Fruit fly (Drosophila melanogaster) whole organism, embryonic: ENCODE measurements around the gene chrb.

ENCODE experiments used
- Adf1 ChIP-seq: fragments of 200-800 bp; sonication (Bioruptor generic); IDR thresholded peaks from 2 replicates; pipeline ENCODE4 v1.3.6; 2022; ENCODE audit warnings: missing biosample characterization, missing genetic modification characterization
- BtbVII ChIP-seq: fragments of 200-800 bp; sonication (Bioruptor generic); optimal IDR thresholded peaks from 3 replicates; lab custom pipeline; 2017; ENCODE audit warnings: missing biosample characterization, mild to moderate bottlenecking, missing genetic modification characterization
- CG10147 ChIP-seq: fragments of 200-800 bp; sonication (Bioruptor generic); optimal IDR thresholded peaks from 2 replicates; lab custom pipeline; 2019; ENCODE audit warnings: missing biosample characterization, mild to moderate bottlenecking, missing genetic modification characterization, moderate library complexity
- CG10267 ChIP-seq: fragments of 200-800 bp; sonication (Bioruptor generic); optimal IDR thresholded peaks from 2 replicates; lab custom pipeline; 2018; ENCODE audit warnings: missing biosample characterization, mild to moderate bottlenecking, missing genetic modification characterization, moderate library complexity
- CG12391 ChIP-seq: fragments of 200-800 bp; sonication (Bioruptor generic); optimal IDR thresholded peaks from 3 replicates; lab custom pipeline; 2018; ENCODE audit warnings: missing biosample characterization, mild to moderate bottlenecking, missing genetic modification characterization, moderate library complexity
- CG13296 ChIP-seq: fragments of 200-800 bp; sonication (Bioruptor generic); optimal IDR thresholded peaks from 3 replicates; lab custom pipeline; 2018; ENCODE audit warnings: missing biosample characterization, mild to moderate bottlenecking, missing genetic modification characterization
- CG15269 ChIP-seq: fragments of 200-800 bp; sonication (Bioruptor generic); optimal IDR thresholded peaks from 2 replicates; lab custom pipeline; 2018; ENCODE audit warnings: missing biosample characterization, mild to moderate bottlenecking, missing genetic modification characterization, moderate library complexity
- CG18011 ChIP-seq: fragments of 200-800 bp; sonication (Bioruptor generic); optimal IDR thresholded peaks from 2 replicates; lab custom pipeline; 2017; ENCODE audit warnings: missing biosample characterization, missing genetic modification characterization, mild to moderate bottlenecking, moderate library complexity, missing genotype
- CG2120 ChIP-seq: fragments of 200-800 bp; sonication (Bioruptor generic); optimal IDR thresholded peaks from 3 replicates; lab custom pipeline; 2016; ENCODE audit warnings: missing biosample characterization, missing genetic modification characterization
- CG2712 ChIP-seq: fragments of 200-800 bp; optimal IDR thresholded peaks from 3 replicates; lab custom pipeline; 2019; ENCODE audit warnings: missing biosample characterization, mild to moderate bottlenecking, missing genetic modification characterization, moderate library complexity
- CG31224 ChIP-seq: fragments of 200-800 bp; sonication (Bioruptor generic); IDR thresholded peaks from 2 replicates; pipeline ENCODE4 v1.3.6; 2022; ENCODE audit warnings: missing biosample characterization, missing genetic modification characterization
- CG31441 ChIP-seq: fragments of 200-800 bp; sonication (Bioruptor generic); IDR thresholded peaks from 2 replicates; pipeline ENCODE4 v1.3.6; 2022; ENCODE audit warnings: missing biosample characterization, missing genetic modification characterization
- CG34422 ChIP-seq: fragments of 200-800 bp; sonication (Bioruptor generic); IDR thresholded peaks from 3 replicates; pipeline ENCODE4 v1.3.6; 2022; ENCODE audit warnings: missing biosample characterization, missing genetic modification characterization
- CG6689 ChIP-seq: fragments of 200-800 bp; sonication (Bioruptor generic); IDR thresholded peaks from 2 replicates; pipeline ENCODE4 v1.3.6; 2022; ENCODE audit warnings: missing biosample characterization, missing genetic modification characterization
- CG7786 ChIP-seq: fragments of 200-800 bp; sonication (Bioruptor generic); optimal IDR thresholded peaks from 2 replicates; lab custom pipeline; 2016; ENCODE audit warnings: missing biosample characterization, missing genetic modification characterization
- CG8924 ChIP-seq: fragments of 200-800 bp; optimal IDR thresholded peaks from 3 replicates; lab custom pipeline; 2019; ENCODE audit warnings: missing biosample characterization, mild to moderate bottlenecking, missing genetic modification characterization, moderate library complexity
- Ets97D ChIP-seq: fragments of 200-800 bp; sonication (Bioruptor generic); optimal IDR thresholded peaks from 3 replicates; lab custom pipeline; 2016; ENCODE audit warnings: missing biosample characterization, missing genetic modification characterization
- H2.0 ChIP-seq: fragments of 200-800 bp; sonication (Bioruptor generic); IDR thresholded peaks from 2 replicates; pipeline ENCODE4 v1.3.6; 2022; ENCODE audit warnings: missing biosample characterization, missing genetic modification characterization
- HLHmδ ChIP-seq: fragments of 200-800 bp; sonication (Bioruptor generic); optimal IDR thresholded peaks from 2 replicates; lab custom pipeline; 2018; ENCODE audit warnings: missing biosample characterization, mild to moderate bottlenecking, missing genetic modification characterization, moderate library complexity
- HmgZ ChIP-seq: fragments of 200-800 bp; sonication (Bioruptor generic); optimal IDR thresholded peaks from 2 replicates; lab custom pipeline; 2018; ENCODE audit warnings: missing biosample characterization, mild to moderate bottlenecking, missing genetic modification characterization
- Hsf ChIP-seq: fragments of 200-800 bp; sonication (Bioruptor generic); optimal IDR thresholded peaks from 3 replicates; lab custom pipeline; 2016; ENCODE audit warnings: missing biosample characterization, missing genetic modification characterization
- Mes4 ChIP-seq: fragments of 200-800 bp; sonication (Bioruptor generic); optimal IDR thresholded peaks from 2 replicates; lab custom pipeline; 2016; ENCODE audit warnings: missing biosample characterization, missing genetic modification characterization
- Myb ChIP-seq: fragments of 200-800 bp; sonication (Bioruptor generic); optimal IDR thresholded peaks from 2 replicates; lab custom pipeline; 2016; ENCODE audit warnings: missing biosample characterization, missing genetic modification characterization
- Nf-YC ChIP-seq: fragments of 200-800 bp; optimal IDR thresholded peaks from 3 replicates; lab custom pipeline; 2019; ENCODE audit warnings: missing biosample characterization, mild to moderate bottlenecking, missing genetic modification characterization, moderate library complexity
- Oli ChIP-seq: fragments of 200-800 bp; sonication (Bioruptor generic); optimal IDR thresholded peaks from 2 replicates; lab custom pipeline; 2018; ENCODE audit warnings: missing biosample characterization, mild to moderate bottlenecking, missing genetic modification characterization, moderate library complexity
- Poxn ChIP-seq: fragments of 200-800 bp; sonication (Bioruptor generic); IDR thresholded peaks from 2 replicates; pipeline ENCODE4 v1.3.6; 2022; ENCODE audit warnings: missing biosample characterization, missing genetic modification characterization
- Sox102F ChIP-seq: fragments of 200-800 bp; sonication (Bioruptor generic); optimal IDR thresholded peaks from 2 replicates; lab custom pipeline; 2018; ENCODE audit warnings: missing biosample characterization, mild to moderate bottlenecking, missing genetic modification characterization, moderate library complexity
- Sry-β ChIP-seq: fragments of 200-800 bp; sonication (Bioruptor generic); optimal IDR thresholded peaks from 2 replicates; lab custom pipeline; 2018; ENCODE audit warnings: missing biosample characterization, mild to moderate bottlenecking, missing genetic modification characterization, moderate library complexity
- Ssrp ChIP-seq: fragments of 200-800 bp; sonication (Bioruptor generic); optimal IDR thresholded peaks from 2 replicates; lab custom pipeline; 2018; ENCODE audit warnings: missing biosample characterization, mild to moderate bottlenecking, missing genetic modification characterization, moderate library complexity
- al ChIP-seq: fragments of 200-800 bp; sonication (Bioruptor generic); IDR thresholded peaks from 2 replicates; pipeline ENCODE4 v1.3.6; 2022; ENCODE audit warnings: missing biosample characterization, missing genetic modification characterization
- aop ChIP-seq: fragments of 200-800 bp; sonication (Bioruptor generic); IDR thresholded peaks from 2 replicates; pipeline ENCODE4 v1.3.6; 2022; ENCODE audit warnings: missing biosample characterization, missing genetic modification characterization
- ato ChIP-seq: fragments of 200-800 bp; sonication (Bioruptor generic); IDR thresholded peaks from 2 replicates; pipeline ENCODE4 v1.3.6; 2022; ENCODE audit warnings: missing biosample characterization, missing genetic modification characterization; ENCODE audit not compliant: partially characterized antibody
- bbx ChIP-seq: fragments of 200-800 bp; sonication (Bioruptor generic); IDR thresholded peaks from 2 replicates; pipeline ENCODE4 v1.3.6; 2022; ENCODE audit warnings: missing biosample characterization, missing genetic modification characterization; ENCODE audit not compliant: partially characterized antibody
- chinmo ChIP-seq: fragments of 200-800 bp; sonication (Bioruptor generic); IDR thresholded peaks from 4 replicates; pipeline ENCODE4 v1.3.6; 2022; ENCODE audit warnings: missing biosample characterization, missing genetic modification characterization; ENCODE audit not compliant: partially characterized antibody
- dysf ChIP-seq: fragments of 200-800 bp; sonication (Bioruptor generic); IDR thresholded peaks from 3 replicates; pipeline ENCODE4 v1.3.6; 2022; ENCODE audit warnings: missing biosample characterization, missing genetic modification characterization
- emc ChIP-seq: fragments of 200-800 bp; sonication (Bioruptor generic); optimal IDR thresholded peaks from 2 replicates; lab custom pipeline; 2016; ENCODE audit warnings: missing biosample characterization, missing genetic modification characterization
- en ChIP-seq: fragments of 200-800 bp; sonication (Bioruptor generic); optimal IDR thresholded peaks from 2 replicates; lab custom pipeline; 2016; ENCODE audit warnings: missing biosample characterization, missing genetic modification characterization
- eyg ChIP-seq: fragments of 200-800 bp; sonication (Bioruptor generic); optimal IDR thresholded peaks from 3 replicates; lab custom pipeline; 2016; ENCODE audit warnings: missing biosample characterization, missing genetic modification characterization
- fd96Cb ChIP-seq: fragments of 200-800 bp; sonication (Bioruptor generic); optimal IDR thresholded peaks from 2 replicates; lab custom pipeline; 2018; ENCODE audit warnings: missing biosample characterization, mild to moderate bottlenecking, missing genetic modification characterization, moderate library complexity
- fru ChIP-seq: fragments of >200 bp; optimal IDR thresholded peaks from 2 replicates; lab custom pipeline; 2017
- nerfin-2 ChIP-seq: fragments of 200-800 bp; sonication (Bioruptor generic); IDR thresholded peaks from 2 replicates; pipeline ENCODE4 v1.3.6; 2022; ENCODE audit warnings: missing biosample characterization, missing genetic modification characterization; ENCODE audit not compliant: partially characterized antibody
- org-1 ChIP-seq: fragments of 200-800 bp; sonication (Bioruptor generic); optimal IDR thresholded peaks from 2 replicates; lab custom pipeline; 2017; ENCODE audit warnings: missing biosample characterization, missing genetic modification characterization
- run ChIP-seq: fragments of 200-800 bp; sonication (Bioruptor generic); optimal IDR thresholded peaks from 3 replicates; lab custom pipeline; 2018; ENCODE audit warnings: missing biosample characterization, mild to moderate bottlenecking, missing genetic modification characterization
- schlank ChIP-seq: fragments of 200-800 bp; sonication (Bioruptor generic); optimal IDR thresholded peaks from 2 replicates; lab custom pipeline; 2018; ENCODE audit warnings: missing biosample characterization, mild to moderate bottlenecking, missing genetic modification characterization
- ttk ChIP-seq: fragments of 200-800 bp; sonication (Bioruptor generic); IDR thresholded peaks from 2 replicates; pipeline ENCODE4 v2.1.2; 2022; ENCODE audit warnings: missing biosample characterization, missing genetic modification characterization
- tup ChIP-seq: fragments of 200-800 bp; sonication (Bioruptor generic); optimal IDR thresholded peaks from 2 replicates; lab custom pipeline; 2016; ENCODE audit warnings: missing biosample characterization, mild to moderate bottlenecking, missing genetic modification characterization, moderate library complexity
- vfl ChIP-seq: fragments of 200-800 bp; sonication (Bioruptor generic); optimal IDR thresholded peaks from 2 replicates; lab custom pipeline; 2016; ENCODE audit warnings: missing biosample characterization, missing genetic modification characterization
- vnd ChIP-seq: fragments of 200-800 bp; sonication (Bioruptor generic); IDR thresholded peaks from 3 replicates; pipeline ENCODE4 v1.3.6; 2022; ENCODE audit warnings: missing biosample characterization, missing genetic modification characterization; ENCODE audit not compliant: partially characterized antibody
- zen ChIP-seq: fragments of 200-800 bp; sonication (Bioruptor generic); optimal IDR thresholded peaks from 3 replicates; lab custom pipeline; 2018; ENCODE audit warnings: missing biosample characterization, mild to moderate bottlenecking, missing genetic modification characterization, moderate library complexity

chrb gene

dm6 chr3L:11533704-11534319 lies 46.5 kb downstream of the chrb start (continued):
- TF ChIP-seq CG10267 (tag; lab: Kevin White, UChicago) (peak; percentile 20), CG12391 (tag; lab: Kevin White, UChicago) (peak; percentile 17), eyg (GFP tag; lab: Kevin White, UChicago) (no peak), Mes4 (GFP tag; lab: Kevin White, UChicago) (no peak), CG7786 (GFP tag; lab: Kevin White, UChicago) (peak; percentile 32), CG6689 (GFP tag; lab: Robert Waterston, UW) (0 out of 2 replicates have a peak, but pooled peaks have one; percentile 23), CG34422 (GFP tag; lab: Robert Waterston, UW) (0 out of 3 replicates have a peak, but pooled peaks have one; percentile 37), fru (lab: Kevin White, UChicago) (no peak), Oli (tag; lab: Kevin White, UChicago) (peak; percentile 54), emc (GFP tag; lab: Kevin White, UChicago) (no peak), zen (tag; lab: Kevin White, UChicago) (no peak), vfl (GFP tag; lab: Kevin White, UChicago) (peak; percentile 2), Hsf (GFP tag; lab: Kevin White, UChicago) (peak; percentile 37), Myb (GFP tag; lab: Kevin White, UChicago) (peak; percentile 30), ato (no peak), HLHmδ (GFP tag; lab: Kevin White, UChicago) (no peak), schlank (tag; lab: Kevin White, UChicago) (peak; percentile 23), CG2120 (GFP tag; lab: Kevin White, UChicago) (peak; percentile 75), fd96Cb (tag; lab: Kevin White, UChicago) (peak; percentile 24), CG18011 (no peak), Adf1 (no peak), org-1 (GFP tag; lab: Kevin White, UChicago) (peak; percentile 61), Ssrp (peak; percentile 36), en (GFP tag; lab: Kevin White, UChicago) (peak; percentile 29), ttk (peak; percentile 36; the same call in 1 of the 2 replicates), bbx (GFP tag; lab: Robert Waterston, UW) (no peak), dysf (peak; percentile 67; the same call in 2 of the 3 replicates), tup (GFP tag; lab: Kevin White, UChicago) (no peak), aop (no peak), Poxn (GFP tag; lab: Robert Waterston, UW) (peak; percentile 28; the same call in 1 of the 2 replicates), vnd (GFP tag; lab: Robert Waterston, UW) (no peak), CG8924 (peak; percentile 63), Sox102F (GFP tag; lab: Kevin White, UChicago) (peak; percentile 48), CG15269 (tag; lab: Kevin White, UChicago) (peak; percentile 76), H2.0 (GFP tag; lab: Robert Waterston, UW) (peak; percentile 28; the same call in 1 of the 2 replicates), Ets97D (GFP tag; lab: Kevin White, UChicago) (no peak), HmgZ (no peak), chinmo (peak; percentile 50; the same call in 1 of the 4 replicates), Nf-YC (tag; lab: Kevin White, UChicago) (peak; percentile 58), CG31224 (GFP tag; lab: Robert Waterston, UW) (0 out of 2 replicates have a peak, but pooled peaks have one; percentile 7), BtbVII (peak; percentile 34), run (tag; lab: Kevin White, UChicago) (no peak), CG31441 (GFP tag; lab: Robert Waterston, UW) (peak; percentile 56; the same call in 1 of the 2 replicates), CG13296 (peak; percentile 59), nerfin-2 (GFP tag; lab: Robert Waterston, UW) (no peak), CG2712 (tag; lab: Kevin White, UChicago) (peak; percentile 17), al (peak; percentile 50; the same call in 1 of the 2 replicates), CG10147 (GFP tag; lab: Kevin White, UChicago) (peak; percentile 23), Sry-β (GFP tag; lab: Kevin White, UChicago) (no peak)
